Fruit fly (Drosophila melanogaster) whole organism, embryonic: ENCODE measurements around the gene Rpn11.

Experiments used
- B-H1 ChIP-seq: fragments of 200-800 bp; sonication (Bioruptor generic); IDR thresholded peaks from 3 replicates; pipeline ENCODE4 v1.3.6; 2022; ENCODE audit warnings: missing biosample characterization, missing genetic modification characterization
- CG1024 ChIP-seq: fragments of 200-800 bp; sonication (Bioruptor generic); IDR thresholded peaks from 2 replicates; pipeline ENCODE4 v1.3.6; 2022; ENCODE audit warnings: missing biosample characterization, missing genetic modification characterization
- CG10979 ChIP-seq: fragments of 200-800 bp; sonication (Bioruptor generic); optimal IDR thresholded peaks from 2 replicates; lab custom pipeline; 2018; ENCODE audit warnings: missing biosample characterization, mild to moderate bottlenecking, missing genetic modification characterization, moderate library complexity
- CG11085 ChIP-seq: fragments of 200-800 bp; sonication (Bioruptor generic); IDR thresholded peaks from 2 replicates; pipeline ENCODE4 v1.3.6; 2022; ENCODE audit warnings: missing biosample characterization, missing genetic modification characterization
- CG15073 ChIP-seq: fragments of 200-800 bp; sonication (Bioruptor generic); optimal IDR thresholded peaks from 2 replicates; lab custom pipeline; 2016; ENCODE audit warnings: missing biosample characterization, missing genetic modification characterization
- CG15696 ChIP-seq: fragments of 200-800 bp; sonication (Bioruptor generic); optimal IDR thresholded peaks from 2 replicates; lab custom pipeline; 2019; ENCODE audit warnings: missing biosample characterization, mild to moderate bottlenecking, missing genetic modification characterization, moderate library complexity
- CG17328 ChIP-seq: fragments of 200-800 bp; sonication (Bioruptor generic); IDR thresholded peaks from 2 replicates; pipeline ENCODE4 v1.3.6; 2022; ENCODE audit warnings: missing biosample characterization, missing genetic modification characterization
- CG17361 ChIP-seq: fragments of 200-800 bp; sonication (Bioruptor generic); IDR thresholded peaks from 3 replicates; pipeline ENCODE4 v1.3.6; 2022; ENCODE audit warnings: missing biosample characterization, missing genetic modification characterization
- CG17912 ChIP-seq: fragments of 200-800 bp; sonication (Bioruptor generic); optimal IDR thresholded peaks from 2 replicates; lab custom pipeline; 2018; ENCODE audit warnings: missing biosample characterization, mild to moderate bottlenecking, missing genetic modification characterization
- CG18619 ChIP-seq: fragments of 200-800 bp; sonication (Bioruptor generic); optimal IDR thresholded peaks from 3 replicates; lab custom pipeline; 2017; ENCODE audit warnings: missing biosample characterization, mild to moderate bottlenecking, missing genetic modification characterization
- CG2116 ChIP-seq: fragments of 200-800 bp; sonication (Bioruptor generic); optimal IDR thresholded peaks from 3 replicates; lab custom pipeline; 2018; ENCODE audit warnings: missing biosample characterization, mild to moderate bottlenecking, missing genetic modification characterization
- CG2129 ChIP-seq: fragments of 200-800 bp; sonication (Bioruptor generic); IDR thresholded peaks from 2 replicates; pipeline ENCODE4 v1.3.6; 2022; ENCODE audit warnings: missing biosample characterization, missing genetic modification characterization; ENCODE audit not compliant: partially characterized antibody
- CG2712 ChIP-seq: fragments of 200-800 bp; optimal IDR thresholded peaks from 3 replicates; lab custom pipeline; 2019; ENCODE audit warnings: missing biosample characterization, mild to moderate bottlenecking, missing genetic modification characterization, moderate library complexity
- CG30020 ChIP-seq: fragments of 200-800 bp; optimal IDR thresholded peaks from 2 replicates; lab custom pipeline; 2019; ENCODE audit warnings: missing biosample characterization, mild to moderate bottlenecking, missing genetic modification characterization, moderate library complexity
- CG3163 ChIP-seq: fragments of 200-800 bp; sonication (Bioruptor generic); optimal IDR thresholded peaks from 3 replicates; lab custom pipeline; 2016; ENCODE audit warnings: missing biosample characterization, missing genetic modification characterization
- CG3847 ChIP-seq: fragments of 200-800 bp; sonication (Bioruptor generic); IDR thresholded peaks from 2 replicates; pipeline ENCODE4 v1.3.6; 2022; ENCODE audit warnings: missing biosample characterization, missing genetic modification characterization
- CG3995 ChIP-seq: fragments of 200-800 bp; sonication (Bioruptor generic); optimal IDR thresholded peaks from 3 replicates; lab custom pipeline; 2016; ENCODE audit warnings: missing biosample characterization, missing genetic modification characterization
- CG43689 ChIP-seq: fragments of 200-800 bp; sonication (Bioruptor generic); IDR thresholded peaks from 2 replicates; pipeline ENCODE4 v1.3.6; 2022; ENCODE audit warnings: missing biosample characterization, missing genetic modification characterization
- CG4404 ChIP-seq: fragments of 200-800 bp; sonication (Bioruptor generic); IDR thresholded peaks from 2 replicates; pipeline ENCODE4 v1.3.6; 2022; ENCODE audit warnings: missing biosample characterization, missing genetic modification characterization
- CG5245 ChIP-seq: fragments of 200-800 bp; sonication (Bioruptor generic); optimal IDR thresholded peaks from 3 replicates; lab custom pipeline; 2016; ENCODE audit warnings: missing biosample characterization, missing genetic modification characterization
- CG6654 ChIP-seq: fragments of 200-800 bp; sonication (Bioruptor generic); optimal IDR thresholded peaks from 2 replicates; lab custom pipeline; 2017; ENCODE audit warnings: missing biosample characterization, mild to moderate bottlenecking, missing genetic modification characterization
- CG6791 ChIP-seq: fragments of 200-800 bp; sonication (Bioruptor generic); IDR thresholded peaks from 3 replicates; pipeline ENCODE4 v1.3.6; 2022; ENCODE audit warnings: missing biosample characterization, missing genetic modification characterization; ENCODE audit not compliant: partially characterized antibody
- CG7928 ChIP-seq: fragments of 200-800 bp; sonication (Bioruptor generic); optimal IDR thresholded peaks from 2 replicates; lab custom pipeline; 2017; ENCODE audit warnings: missing biosample characterization, mild to moderate bottlenecking, missing genetic modification characterization
- CG9609 ChIP-seq: fragments of 200-800 bp; sonication (Bioruptor generic); optimal IDR thresholded peaks from 3 replicates; lab custom pipeline; 2016; ENCODE audit warnings: missing biosample characterization, missing genetic modification characterization
- CrebB ChIP-seq: fragments of 200-800 bp; sonication (Bioruptor generic); optimal IDR thresholded peaks from 3 replicates; lab custom pipeline; 2018; ENCODE audit warnings: missing biosample characterization, mild to moderate bottlenecking, missing genetic modification characterization
- Doc2 ChIP-seq: fragments of 200-800 bp; sonication (Bioruptor generic); IDR thresholded peaks from 2 replicates; pipeline ENCODE4 v1.3.6; 2022; ENCODE audit warnings: missing biosample characterization, missing genetic modification characterization
- Fer3 ChIP-seq: fragments of 200-800 bp; sonication (Bioruptor generic); optimal IDR thresholded peaks from 2 replicates; lab custom pipeline; 2018; ENCODE audit warnings: missing biosample characterization, mild to moderate bottlenecking, missing genetic modification characterization, moderate library complexity
- HLH54F ChIP-seq: fragments of 200-800 bp; sonication (Bioruptor generic); optimal IDR thresholded peaks from 3 replicates; lab custom pipeline; 2016; ENCODE audit warnings: missing biosample characterization, missing genetic modification characterization
- Hsf ChIP-seq: fragments of 200-800 bp; sonication (Bioruptor generic); optimal IDR thresholded peaks from 3 replicates; lab custom pipeline; 2016; ENCODE audit warnings: missing biosample characterization, missing genetic modification characterization
- Lim3 ChIP-seq: fragments of 200-800 bp; sonication (Bioruptor generic); IDR thresholded peaks from 2 replicates; pipeline ENCODE4 v1.3.6; 2022; ENCODE audit warnings: missing biosample characterization, missing genetic modification characterization
- MTF-1 ChIP-seq: fragments of 200-800 bp; sonication (Bioruptor generic); optimal IDR thresholded peaks from 2 replicates; lab custom pipeline; 2018; ENCODE audit warnings: missing biosample characterization, mild to moderate bottlenecking, missing genetic modification characterization, borderline replicate concordance
- Mrtf ChIP-seq: fragments of 200-800 bp; sonication (Bioruptor generic); IDR thresholded peaks from 3 replicates; pipeline ENCODE4 v1.3.6; 2022; ENCODE audit warnings: missing biosample characterization, missing genetic modification characterization
- Sry-δ ChIP-seq: fragments of 200-800 bp; sonication (Bioruptor generic); optimal IDR thresholded peaks from 2 replicates; lab custom pipeline; 2016; ENCODE audit warnings: missing biosample characterization, missing genetic modification characterization
- ap ChIP-seq: fragments of 200-800 bp; sonication (Bioruptor generic); IDR thresholded peaks from 2 replicates; pipeline ENCODE4 v1.3.6; 2022; ENCODE audit warnings: missing biosample characterization, missing genetic modification characterization
- ara ChIP-seq: fragments of 200-800 bp; sonication (Bioruptor generic); IDR thresholded peaks from 2 replicates; pipeline ENCODE4 v1.3.6; 2022; ENCODE audit warnings: missing biosample characterization, missing genetic modification characterization
- corto ChIP-seq: fragments of 200-800 bp; sonication (Bioruptor generic); optimal IDR thresholded peaks from 2 replicates; lab custom pipeline; 2016; ENCODE audit warnings: missing biosample characterization, mild to moderate bottlenecking, missing genetic modification characterization, moderate library complexity
- dan ChIP-seq: fragments of 200-800 bp; sonication (Bioruptor generic); IDR thresholded peaks from 2 replicates; pipeline ENCODE4 v1.3.6; 2022; ENCODE audit warnings: missing biosample characterization, missing genetic modification characterization
- danr ChIP-seq: fragments of 200-800 bp; sonication (Bioruptor generic); IDR thresholded peaks from 2 replicates; pipeline ENCODE4 v1.3.6; 2022; ENCODE audit warnings: missing biosample characterization, missing genetic modification characterization
- exex ChIP-seq: fragments of 200-800 bp; sonication (Bioruptor generic); optimal IDR thresholded peaks from 4 replicates; lab custom pipeline; 2018; ENCODE audit warnings: missing biosample characterization, mild to moderate bottlenecking, missing genetic modification characterization, moderate library complexity
- gcm ChIP-seq: fragments of 200-800 bp; sonication (Bioruptor generic); optimal IDR thresholded peaks from 2 replicates; lab custom pipeline; 2019; ENCODE audit warnings: missing biosample characterization, mild to moderate bottlenecking, missing genetic modification characterization, moderate library complexity
- grn ChIP-seq: fragments of 200-800 bp; sonication (Bioruptor generic); optimal IDR thresholded peaks from 3 replicates; lab custom pipeline; 2017; ENCODE audit warnings: missing biosample characterization, missing genetic modification characterization
- gsb-n ChIP-seq: fragments of 200-800 bp; sonication (Bioruptor generic); optimal IDR thresholded peaks from 3 replicates; lab custom pipeline; 2018; ENCODE audit warnings: missing biosample characterization, mild to moderate bottlenecking, missing genetic modification characterization
- lbe ChIP-seq: fragments of 200-800 bp; sonication (Bioruptor generic); optimal IDR thresholded peaks from 2 replicates; lab custom pipeline; 2016; ENCODE audit warnings: missing biosample characterization, mild to moderate bottlenecking, missing genetic modification characterization
- oc ChIP-seq: fragments of 200-800 bp; sonication (Bioruptor generic); optimal IDR thresholded peaks from 2 replicates; lab custom pipeline; 2018; ENCODE audit warnings: missing biosample characterization, mild to moderate bottlenecking, missing genetic modification characterization, moderate library complexity
- psq ChIP-seq: fragments of 200-800 bp; sonication (Bioruptor generic); optimal IDR thresholded peaks from 2 replicates; lab custom pipeline; 2017; ENCODE audit warnings: missing biosample characterization, missing genetic modification characterization
- ro ChIP-seq: fragments of 200-800 bp; sonication (Bioruptor generic); IDR thresholded peaks from 2 replicates; pipeline ENCODE4 v1.3.6; 2022; ENCODE audit warnings: missing biosample characterization, missing genetic modification characterization
- row ChIP-seq: fragments of 200-800 bp; sonication (Bioruptor generic); IDR thresholded peaks from 3 replicates; pipeline ENCODE4 v1.3.6; 2022; ENCODE audit warnings: missing biosample characterization, missing genetic modification characterization
- sim ChIP-seq: fragments of 200-800 bp; sonication (Bioruptor generic); IDR thresholded peaks from 2 replicates; pipeline ENCODE4 v1.3.6; 2022; ENCODE audit warnings: missing biosample characterization, missing genetic modification characterization
- slou ChIP-seq: fragments of 200-800 bp; sonication (Bioruptor generic); optimal IDR thresholded peaks from 3 replicates; lab custom pipeline; 2016; ENCODE audit warnings: missing biosample characterization, missing genetic modification characterization
- usp ChIP-seq: fragments of >200 bp; optimal IDR thresholded peaks from 2 replicates; lab custom pipeline; 2017; ENCODE audit warnings: missing biosample characterization, missing genetic modification characterization
- zen ChIP-seq: fragments of 200-800 bp; sonication (Bioruptor generic); optimal IDR thresholded peaks from 3 replicates; lab custom pipeline; 2018; ENCODE audit warnings: missing biosample characterization, mild to moderate bottlenecking, missing genetic modification characterization, moderate library complexity
- zfh1 ChIP-seq: fragments of 200-800 bp; sonication (Bioruptor generic); IDR thresholded peaks from 3 replicates; pipeline ENCODE4 v1.3.6; 2022; ENCODE audit warnings: missing biosample characterization, missing genetic modification characterization

The Rpn11 gene

DNA sequence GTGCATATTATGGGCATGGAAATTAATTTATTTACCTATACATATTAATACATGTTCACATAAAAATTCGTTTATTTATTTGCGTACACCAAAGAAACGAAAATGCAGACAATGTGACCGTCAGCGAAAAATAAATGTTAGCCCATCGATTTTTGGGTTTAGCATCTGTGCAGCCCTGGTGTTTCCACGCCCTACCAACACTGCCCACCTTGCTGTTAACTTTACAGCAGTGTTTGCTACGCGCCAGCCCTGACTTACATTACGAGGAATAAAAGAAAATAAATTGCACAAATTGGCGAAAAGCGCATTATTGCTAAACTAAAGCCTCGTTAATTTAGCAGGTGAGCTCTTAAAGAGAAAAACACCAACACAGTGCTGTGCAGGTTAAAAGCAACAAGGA, 16.5 kb downstream of the Rpn11 start, which contains the start of the genes CG33995, CG44000 and CG44001 (continued):
- peak; percentile 36 for TF ChIP-seq CG2712 (tag; lab: Kevin White, UChicago)
- no peak for TF ChIP-seq MTF-1 (GFP tag; lab: Kevin White, UChicago)
- TF ChIP-seq CG10979 = peak; percentile 7
- peak; percentile 29 for TF ChIP-seq CG3995 (GFP tag; lab: Kevin White, UChicago)
- no peak for TF ChIP-seq CG4404
- TF ChIP-seq corto (GFP tag; lab: Kevin White, UChicago) = no peak
- no peak for TF ChIP-seq CG6654 (GFP tag; lab: Kevin White, UChicago)
- TF ChIP-seq ap (GFP tag; lab: Robert Waterston, UW) = no peak
- no peak for TF ChIP-seq dan (GFP tag; lab: Robert Waterston, UW)
- TF ChIP-seq oc (tag; lab: Kevin White, UChicago) = peak; percentile 28
- TF ChIP-seq CG1024 (GFP tag; lab: Robert Waterston, UW) = peak; percentile 49; the same call in 1 of the 2 replicates
- peak; percentile 13 for TF ChIP-seq CG18619 (GFP tag; lab: Kevin White, UChicago)
- no peak for TF ChIP-seq Mrtf (GFP tag; lab: Robert Waterston, UW)
- TF ChIP-seq danr (GFP tag; lab: Robert Waterston, UW) = no peak
- TF ChIP-seq CG43689 (GFP tag; lab: Robert Waterston, UW) = no peak
- TF ChIP-seq Fer3 = peak; percentile 21
- TF ChIP-seq CG30020 (tag; lab: Kevin White, UChicago) = peak; percentile 36
- no peak for TF ChIP-seq CG15696 (tag; lab: Kevin White, UChicago)
- no peak for TF ChIP-seq ara
- TF ChIP-seq CG3163 = peak; percentile 15
- peak; percentile 91 for TF ChIP-seq CG2116
- peak; percentile 10 for TF ChIP-seq lbe (GFP tag; lab: Kevin White, UChicago)
- peak; percentile 45 for TF ChIP-seq CG5245 (GFP tag; lab: Kevin White, UChicago)
- TF ChIP-seq zfh1 (GFP tag; lab: Robert Waterston, UW) = peak; percentile 57; the same call in 2 of the 3 replicates
- peak; percentile 61 for TF ChIP-seq Hsf (GFP tag; lab: Kevin White, UChicago)
- no peak for TF ChIP-seq Doc2 (GFP tag; lab: Robert Waterston, UW)
- TF ChIP-seq gsb-n (tag; lab: Kevin White, UChicago) = peak; percentile 16
- no peak for TF ChIP-seq sim (GFP tag; lab: Robert Waterston, UW)
- TF ChIP-seq ro (GFP tag; lab: Robert Waterston, UW) = no peak
- peak; percentile 30; the same call in 1 of the 3 replicates for TF ChIP-seq CG6791 (GFP tag; lab: Robert Waterston, UW)
- TF ChIP-seq Lim3 (GFP tag; lab: Robert Waterston, UW) = no peak
- TF ChIP-seq zen = peak; percentile 46
- no peak for TF ChIP-seq CG2129 (GFP tag; lab: Robert Waterston, UW)
- no peak for TF ChIP-seq slou (GFP tag; lab: Kevin White, UChicago)
- TF ChIP-seq CG17361 = 0 out of 3 replicates have a peak, but pooled peaks have one; percentile 16
- TF ChIP-seq psq (GFP tag; lab: Kevin White, UChicago) = no peak
- no peak for TF ChIP-seq gcm (GFP tag; lab: Kevin White, UChicago)
- TF ChIP-seq CG3847 = peak; percentile 75
- peak; percentile 11 for TF ChIP-seq CrebB (tag; lab: Kevin White, UChicago)
- no peak for TF ChIP-seq B-H1 (GFP tag; lab: Robert Waterston, UW)
- TF ChIP-seq CG15073 (GFP tag; lab: Kevin White, UChicago) = no peak
- TF ChIP-seq exex = no peak
- peak; percentile 27 for TF ChIP-seq CG9609
- TF ChIP-seq usp (GFP tag; lab: Kevin White, UChicago) = no peak
- peak; percentile 99 for TF ChIP-seq CG7928
- no peak for TF ChIP-seq grn
- TF ChIP-seq CG11085 = peak; percentile 39; the same call in 1 of the 2 replicates
- peak; percentile 54 for TF ChIP-seq HLH54F (GFP tag; lab: Kevin White, UChicago)
- no peak for TF ChIP-seq CG17912
- peak; percentile 39; the same call in 2 of the 3 replicates for TF ChIP-seq row
- TF ChIP-seq Sry-δ (GFP tag; lab: Kevin White, UChicago) = peak; percentile 52
- TF ChIP-seq CG17328 (GFP tag; lab: Robert Waterston, UW) = no peak; the same call in 1 of the 2 replicates
